Worm (Caenorhabditis elegans) whole organism, mixed stage, embryonic: ENCODE data around the gene C54E4.4.

Source experiments
- ces-1 ChIP-seq: fragments of 150-350 bp; optimal IDR thresholded peaks from 2 replicates; lab custom pipeline; 2014; ENCODE audit warnings: missing biosample characterization, missing genetic modification reagents, missing genetic modification characterization
- elt-3 ChIP-seq: fragments of 150-350 bp; optimal IDR thresholded peaks from 2 replicates; lab custom pipeline; 2014; ENCODE audit warnings: missing biosample characterization, missing genetic modification characterization
- lin-13 ChIP-seq: fragments of 150-350 bp; optimal IDR thresholded peaks from 2 replicates; lab custom pipeline; 2014; ENCODE audit warnings: missing biosample characterization, missing genetic modification characterization
- nhr-2 ChIP-seq: fragments of 150-350 bp; optimal IDR thresholded peaks from 2 replicates; lab custom pipeline; 2014; ENCODE audit warnings: missing biosample characterization, missing genetic modification characterization
- nhr-76 ChIP-seq: sonication (generic microtip); optimal IDR thresholded peaks from 2 replicates; lab custom pipeline; 2017; ENCODE audit warnings: missing biosample characterization, missing genetic modification characterization
- tbx-8 ChIP-seq: fragments of 200-800 bp; sonication (Bioruptor generic); optimal IDR thresholded peaks from 2 replicates; lab custom pipeline; 2018; ENCODE audit warnings: mild to moderate bottlenecking, missing genetic modification characterization, moderate library complexity, missing compliant biosample characterization
- unc-62 ChIP-seq: fragments of 150-350 bp; optimal IDR thresholded peaks from 2 replicates; lab custom pipeline; 2014; ENCODE audit warnings: missing biosample characterization, missing genetic modification reagents, missing genetic modification characterization

DNA sequence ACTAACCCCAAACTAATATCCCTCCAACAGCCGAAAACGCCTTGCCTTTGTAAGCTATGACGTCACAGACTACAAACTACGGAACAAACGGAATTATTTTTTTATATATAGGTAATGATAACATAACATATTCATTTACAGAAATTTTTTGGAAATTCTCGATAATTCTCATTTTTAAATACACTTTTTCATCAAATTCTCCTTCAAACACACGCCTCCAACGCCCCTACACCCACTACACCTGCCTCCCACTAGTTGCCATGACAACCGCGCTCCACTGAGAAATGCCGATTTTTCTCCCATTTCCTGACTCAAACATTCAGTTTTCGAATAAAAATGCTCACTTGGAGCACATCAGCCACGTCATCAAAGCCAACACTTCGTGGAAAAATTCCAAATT, 54.1 kb downstream of the C54E4.4 start, which contains the start of gene xbx-4:
- TF ChIP-seq lin-13 (tag; lab: Kevin White, UChicago) (no peak), tbx-8 (no peak), nhr-2 (tag; lab: Kevin White, UChicago) (no peak), nhr-76 (tag; lab: Kevin White, UChicago) (no peak), ces-1 (no peak), elt-3 (tag; lab: Kevin White, UChicago) (no peak), unc-62 (GFP tag; lab: Kevin White, UChicago) (no peak)
